Worm (Caenorhabditis elegans) whole organism, L4 larva: Measurements from ENCODE around the gene Y48E1B.8.
A peak's percentile ranks its signal among the peaks of the same experiment; 100 is the strongest.

Experiments
- T26A8.4 ChIP-seq: fragments of 200-800 bp; sonication (Bioruptor generic); IDR thresholded peaks from 2 replicates; pipeline ENCODE4 v1.3.6; 2022; ENCODE audit warnings: missing genetic modification characterization, missing compliant biosample characterization
- aha-1 ChIP-seq: fragments of 150-350 bp; peaks from one replicate; lab custom pipeline; 2014; ENCODE audit warnings: missing biosample characterization, missing genetic modification characterization
- ces-1 ChIP-seq: fragments of 150-350 bp; sonication (generic microtip); optimal IDR thresholded peaks from 4 replicates; lab custom pipeline; 2014; ENCODE audit warnings: missing biosample characterization, missing genetic modification reagents, missing genetic modification characterization
- daf-12 ChIP-seq: fragments of 150-350 bp; optimal IDR thresholded peaks from 2 replicates; lab custom pipeline; 2014; ENCODE audit warnings: missing biosample characterization, missing genetic modification reagents, missing genetic modification characterization
- daf-19 ChIP-seq: fragments of 200-800 bp; sonication (Bioruptor generic); conservative IDR thresholded peaks from 2 replicates; pipeline ENCODE4 v1.3.6; 2022; ENCODE audit warnings: missing genetic modification characterization, missing compliant biosample characterization
- daf-8 ChIP-seq: fragments of 200-800 bp; sonication (Bioruptor generic); IDR thresholded peaks from 2 replicates; pipeline ENCODE4 v1.3.6; 2022; ENCODE audit warnings: missing genetic modification characterization, missing compliant biosample characterization
- dmd-6 ChIP-seq: fragments of 200-800 bp; sonication (Bioruptor generic); IDR thresholded peaks from 2 replicates; pipeline ENCODE4 v1.3.6; 2022; ENCODE audit warnings: missing genetic modification reagents, missing genetic modification characterization, missing compliant biosample characterization
- dmd-8 ChIP-seq: fragments of 200-800 bp; sonication (Bioruptor generic); IDR thresholded peaks from 2 replicates; pipeline ENCODE4 v1.3.6; 2022; ENCODE audit warnings: missing genetic modification characterization, missing compliant biosample characterization
- dmd-9 ChIP-seq: fragments of 200-800 bp; sonication (Bioruptor generic); IDR thresholded peaks from 2 replicates; pipeline ENCODE4 v1.3.6; 2022; ENCODE audit warnings: missing genetic modification reagents, missing genetic modification characterization, missing compliant biosample characterization
- dpl-1 ChIP-seq: fragments of 150-350 bp; optimal IDR thresholded peaks from 2 replicates; lab custom pipeline; 2014; ENCODE audit warnings: missing biosample characterization, missing genetic modification reagents, missing genetic modification characterization
- fkh-10 ChIP-seq: fragments of 150-350 bp; optimal IDR thresholded peaks from 2 replicates; lab custom pipeline; 2014; ENCODE audit warnings: missing biosample characterization, missing genetic modification reagents, missing genetic modification characterization
- hif-1 ChIP-seq, 2 experiments: sonication (generic microtip); optimal IDR thresholded peaks; 2 replicates each; lab custom pipeline; 2016 to 2017; ENCODE audit warnings: missing compliant biosample characterization in 2 of 2, missing genetic modification characterization in 2 of 2, missing genetic modification reagents in 2 of 2, missing genotype in 2 of 2, mild to moderate bottlenecking in 1 of 2
- hlh-30 ChIP-seq: sonication (generic microtip); optimal IDR thresholded peaks from 2 replicates; lab custom pipeline; 2017; ENCODE audit warnings: antibody characterized with exemption, mild to moderate bottlenecking, missing genetic modification characterization, missing compliant biosample characterization; ENCODE audit not compliant: insufficient read depth
- lim-7 ChIP-seq: fragments of 200-800 bp; sonication (Bioruptor generic); IDR thresholded peaks from 2 replicates; pipeline ENCODE4 v1.3.6; 2022; ENCODE audit warnings: missing genetic modification characterization, missing compliant biosample characterization
- lin-1 ChIP-seq: fragments of 200-800 bp; sonication (Bioruptor generic); IDR thresholded peaks from 2 replicates; pipeline ENCODE4 v1.3.6; 2022; ENCODE audit warnings: missing genetic modification reagents, missing genetic modification characterization, missing compliant biosample characterization
- lin-15B ChIP-seq: fragments of 150-350 bp; sonication (generic microtip); optimal IDR thresholded peaks from 3 replicates; lab custom pipeline; 2014; ENCODE audit warnings: missing biosample characterization, missing genetic modification characterization
- madf-5 ChIP-seq, 2 experiments: fragments of 200-800 bp; sonication (Bioruptor generic); IDR thresholded peaks; 2 replicates each; pipeline ENCODE4 v1.3.6; 2022; ENCODE audit warnings: missing compliant biosample characterization in 2 of 2, missing genetic modification characterization in 2 of 2
- mdl-1 ChIP-seq, 2 experiments: fragments of 150-350 bp in 1 of 2; sonication (generic microtip) in 1 of 2; optimal IDR thresholded peaks; 2 replicates each; lab custom pipeline; 2014 to 2017; ENCODE audit warnings: missing biosample characterization in 2 of 2, missing genetic modification characterization in 2 of 2
- nhr-237 ChIP-seq: sonication (generic microtip); optimal IDR thresholded peaks from 2 replicates; lab custom pipeline; 2017; ENCODE audit warnings: missing biosample characterization, missing genetic modification characterization
- nhr-6 ChIP-seq: fragments of 150-350 bp; optimal IDR thresholded peaks from 2 replicates; lab custom pipeline; 2014; ENCODE audit warnings: missing biosample characterization, missing genetic modification characterization
- nhr-76 ChIP-seq: fragments of 150-350 bp; optimal IDR thresholded peaks from 2 replicates; lab custom pipeline; 2014; ENCODE audit warnings: missing biosample characterization, missing genetic modification characterization
- nhr-77 ChIP-seq: fragments of 150-350 bp; optimal IDR thresholded peaks from 2 replicates; lab custom pipeline; 2014; ENCODE audit warnings: missing biosample characterization, missing genetic modification characterization
- php-3 ChIP-seq: fragments of 200-800 bp; sonication (Bioruptor generic); IDR thresholded peaks from 2 replicates; pipeline ENCODE4 v1.3.6; 2022; ENCODE audit warnings: missing genetic modification reagents, missing genetic modification characterization, missing compliant biosample characterization
- pqm-1 ChIP-seq: sonication (generic microtip); optimal IDR thresholded peaks from 2 replicates; lab custom pipeline; 2017; ENCODE audit warnings: missing biosample characterization, missing genetic modification characterization
- sdz-12 ChIP-seq: fragments of 200-800 bp; sonication (Bioruptor generic); optimal IDR thresholded peaks from 2 replicates; lab custom pipeline; 2018; ENCODE audit warnings: mild to moderate bottlenecking, missing genetic modification characterization, missing compliant biosample characterization
- set-16 ChIP-seq: fragments of 200-800 bp; sonication (Bioruptor generic); IDR thresholded peaks from 2 replicates; pipeline ENCODE4 v1.3.6; 2022; ENCODE audit warnings: missing genetic modification reagents, missing genetic modification characterization, missing compliant biosample characterization
- snpc-1.2 ChIP-seq: fragments of 200-800 bp; sonication (Bioruptor generic); IDR thresholded peaks from 2 replicates; pipeline ENCODE4 v1.3.6; 2022; ENCODE audit warnings: missing genetic modification reagents, missing genetic modification characterization, missing compliant biosample characterization
- spr-1 ChIP-seq: sonication (generic microtip); optimal IDR thresholded peaks from 2 replicates; lab custom pipeline; 2016; ENCODE audit warnings: mild to moderate bottlenecking, missing genetic modification characterization, missing compliant biosample characterization
- tra-1 ChIP-seq: fragments of 200-800 bp; sonication (Bioruptor generic); IDR thresholded peaks from 2 replicates; pipeline ENCODE4 v1.3.6; 2022; ENCODE audit warnings: missing genetic modification reagents, missing genetic modification characterization, missing compliant biosample characterization
- unc-62 ChIP-seq, 3 experiments: fragments of 150-350 bp in 1 of 3; sonication (generic microtip); optimal IDR thresholded peaks in 2 of 3; peaks in 1 of 3; 1 replicate in 1 of 3; 2 replicates in 2 of 3; lab custom pipeline; 2014 to 2017; ENCODE audit warnings: missing biosample characterization in 3 of 3, missing genetic modification characterization in 3 of 3, missing genetic modification reagents in 3 of 3, missing genotype in 1 of 3
- ztf-11 ChIP-seq: fragments of 150-350 bp; optimal IDR thresholded peaks from 2 replicates; lab custom pipeline; 2014; ENCODE audit warnings: missing biosample characterization, missing genetic modification characterization

Gene Y48E1B.8

DNA sequence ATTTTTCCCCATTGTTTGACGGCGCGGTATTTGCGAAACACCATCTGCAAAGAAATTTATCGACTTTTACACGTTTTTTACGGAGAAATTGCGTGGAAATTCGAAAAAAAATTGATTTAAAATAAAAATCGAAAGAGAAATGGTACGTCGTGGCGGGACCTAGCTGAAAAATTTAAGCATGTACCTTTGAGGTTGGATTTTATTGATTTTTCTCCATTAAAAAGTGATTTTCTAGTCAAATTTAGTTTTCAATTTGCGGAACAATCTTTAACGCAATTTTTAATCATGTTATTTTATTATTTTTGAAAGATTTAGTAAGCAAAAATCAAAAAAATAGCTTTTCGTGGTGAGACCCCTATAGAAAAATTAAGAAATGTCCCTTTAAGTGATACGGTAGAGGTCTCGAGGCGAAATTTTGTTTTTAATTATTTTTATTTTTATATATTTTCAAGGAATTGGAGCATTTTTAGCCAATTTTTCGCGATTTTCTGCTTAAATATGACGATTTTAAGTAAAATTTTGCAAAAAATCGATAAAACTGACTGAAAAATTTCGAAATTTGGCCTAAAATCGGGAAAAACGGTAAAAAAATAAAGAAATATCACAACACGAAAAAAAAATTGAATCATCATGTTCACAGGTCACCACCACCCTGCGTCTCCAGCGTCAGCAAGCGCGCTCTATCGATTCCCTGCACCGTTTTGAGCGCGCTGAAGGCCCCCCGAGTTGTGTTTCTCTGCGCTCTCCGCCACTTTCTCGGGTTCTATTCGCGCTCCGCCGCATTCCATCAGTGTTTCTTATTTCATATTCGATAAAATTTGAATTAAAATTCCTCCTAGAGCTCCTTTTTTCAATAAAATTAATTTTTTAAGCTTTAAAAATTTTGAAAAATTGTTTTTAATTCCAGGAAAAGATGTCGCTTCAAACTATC, 10.2 kb upstream of the Y48E1B.8 start, which contains the start of the genes mrpl-37 and lin-38 (continued):
- TF ChIP-seq nhr-76 (no peak), dmd-8 (no peak), dpl-1 (GFP tag; lab: Kevin White, UChicago) (peak; percentile 68), hif-1 (tag; optimal IDR thresholded peaks at IDR 0.05; lab: Kevin White, UChicago) (peak in 1 of 2 experiments; percentile 63), mdl-1 (tag; optimal IDR thresholded peaks at IDR 0.05; lab: Kevin White, UChicago) (peak in 1 of 2 experiments; percentile 55), fkh-10 (GFP tag; lab: Kevin White, UChicago) (peak; percentile 53)

DNA sequence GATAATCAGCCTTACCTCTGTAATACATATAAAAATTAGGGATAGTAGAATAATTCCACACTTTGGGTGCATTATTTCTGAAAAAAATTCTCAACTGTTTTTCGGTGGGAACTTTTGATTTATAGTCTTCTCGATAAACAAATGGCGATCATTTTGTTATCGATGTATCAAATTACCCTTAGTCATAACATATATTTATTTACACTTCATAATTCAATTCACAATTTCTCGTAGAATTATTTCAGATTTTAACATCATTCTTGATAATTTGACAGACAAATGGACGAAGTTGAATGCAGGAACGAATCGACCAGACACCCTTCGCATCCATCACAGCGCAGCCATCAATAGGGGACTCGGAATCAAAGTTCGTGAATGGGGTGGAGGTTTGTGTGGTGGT, 5.0 kb downstream of the Y48E1B.8 start, which contains the start of gene clec-145:
Gene clec-145, minus strand, starts transcription at position 101 of the 400 bp plus-strand sequence.
- TF ChIP-seq php-3 (no peak), madf-5 (GFP tag; IDR thresholded peaks at IDR 0.05; lab: Robert Waterston, UW) (no peak), sdz-12 (no peak), nhr-237 (no peak), snpc-1.2 (GFP tag; lab: Robert Waterston, UW) (no peak), unc-62 (GFP tag; optimal IDR thresholded peaks at IDR 0.05 in 1 of 2; lab: Kevin White, UChicago) (no peak), unc-62 (tag; optimal IDR thresholded peaks at IDR 0.05; lab: Kevin White, UChicago) (no peak), daf-12 (tag; lab: Kevin White, UChicago) (no peak), nhr-6 (tag; lab: Kevin White, UChicago) (no peak), tra-1 (GFP tag; lab: Robert Waterston, UW) (no peak), set-16 (GFP tag; lab: Robert Waterston, UW) (no peak), dmd-8 (no peak), pqm-1 (no peak), lin-15B (no peak), daf-8 (GFP tag; lab: Robert Waterston, UW) (no peak), dmd-6 (no peak), daf-19 (GFP tag; lab: Robert Waterston, UW) (no peak), spr-1 (tag; lab: Kevin White, UChicago) (no peak), ztf-11 (tag; lab: Kevin White, UChicago) (no peak)

DNA sequence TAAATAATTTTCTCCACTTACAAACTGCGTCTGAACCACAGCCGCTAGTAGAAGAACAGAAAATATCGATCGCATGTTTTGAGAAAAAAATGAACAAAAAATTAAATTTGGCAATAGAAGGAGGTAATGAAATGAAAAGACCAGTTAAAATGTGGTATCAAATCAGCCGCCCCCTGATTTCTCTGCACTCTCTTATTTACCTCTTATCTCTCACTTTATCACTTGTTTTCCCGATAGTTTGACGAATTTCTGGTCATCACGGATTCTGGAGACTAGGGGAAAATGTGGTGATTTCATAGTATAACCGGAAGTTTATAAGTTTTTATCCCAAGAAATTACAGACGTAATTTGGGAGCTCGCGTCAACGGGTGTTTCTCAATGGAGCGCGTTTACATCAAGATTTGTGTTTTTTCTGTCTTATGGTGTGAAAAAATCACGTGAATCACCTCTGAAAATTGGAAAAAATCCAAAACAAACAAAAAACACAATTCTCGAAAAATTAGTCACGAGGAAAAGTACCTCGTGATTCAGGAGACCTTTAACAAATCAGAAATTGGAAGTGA, 8.2 kb downstream of the Y48E1B.8 start, which contains the start of gene clec-146:
Gene clec-146, minus strand, starts transcription at position 116 of the 563 bp plus-strand sequence.
- no peak for TF ChIP-seq fkh-10 (GFP tag; lab: Kevin White, UChicago)
- no peak for TF ChIP-seq aha-1 (tag; lab: Kevin White, UChicago)
- TF ChIP-seq T26A8.4 (GFP tag; lab: Robert Waterston, UW) = no peak
- no peak for TF ChIP-seq dpl-1 (GFP tag; lab: Kevin White, UChicago)

DNA sequence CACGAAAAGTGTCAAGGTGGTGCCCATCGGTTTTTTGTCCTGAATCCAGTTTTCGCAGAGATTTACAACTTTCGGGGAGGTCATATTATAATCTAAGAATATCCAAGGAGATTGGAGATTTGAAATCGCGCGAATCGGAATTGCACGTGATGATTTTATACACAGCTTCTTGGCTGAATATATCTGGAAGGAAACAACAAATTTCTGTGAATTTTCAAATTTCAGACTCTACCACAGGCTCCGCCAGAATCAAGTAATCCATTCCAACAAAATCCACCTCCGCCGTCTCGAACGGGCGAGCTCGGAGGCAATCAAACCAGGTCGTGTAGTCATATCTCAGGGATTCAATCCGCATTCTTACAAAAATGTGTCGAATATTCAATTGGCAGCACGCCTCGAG, 9.8 kb downstream of the Y48E1B.8 start:
- peak; percentile 96 for TF ChIP-seq aha-1 (tag; lab: Kevin White, UChicago)
- TF ChIP-seq ces-1 (GFP tag; lab: Kevin White, UChicago) = no peak
- TF ChIP-seq lin-1 (GFP tag; lab: Robert Waterston, UW) = no peak
- TF ChIP-seq spr-1 (tag; lab: Kevin White, UChicago) = no peak
- no peak for TF ChIP-seq hlh-30 (tag; lab: Kevin White, UChicago)
- no peak for TF ChIP-seq dmd-9
- TF ChIP-seq lim-7 (GFP tag; lab: Robert Waterston, UW) = no peak
- TF ChIP-seq fkh-10 (GFP tag; lab: Kevin White, UChicago) = no peak
- TF ChIP-seq nhr-77 (tag; lab: Kevin White, UChicago) = no peak
